Fruit fly (Drosophila melanogaster) whole organism, embryonic: Measurements from ENCODE around the gene Cow.

Experiments used
- Abd-B ChIP-seq: fragments of 200-800 bp; sonication (Bioruptor generic); optimal IDR thresholded peaks from 2 replicates; lab custom pipeline; 2018; ENCODE audit warnings: missing biosample characterization, mild to moderate bottlenecking, missing genetic modification characterization, moderate library complexity
- Antp ChIP-seq: fragments of 200-800 bp; sonication (Bioruptor generic); optimal IDR thresholded peaks from 3 replicates; lab custom pipeline; 2016; ENCODE audit warnings: missing biosample characterization, missing genetic modification characterization
- CG10366 ChIP-seq: fragments of 200-800 bp; sonication (Bioruptor generic); IDR thresholded peaks from 2 replicates; pipeline ENCODE4 v1.3.6; 2022; ENCODE audit warnings: missing biosample characterization, missing genetic modification characterization
- CG11085 ChIP-seq: fragments of 200-800 bp; sonication (Bioruptor generic); IDR thresholded peaks from 2 replicates; pipeline ENCODE4 v1.3.6; 2022; ENCODE audit warnings: missing biosample characterization, missing genetic modification characterization
- CG11398 ChIP-seq: fragments of 200-800 bp; sonication (Bioruptor generic); optimal IDR thresholded peaks from 2 replicates; lab custom pipeline; 2016; ENCODE audit warnings: missing biosample characterization, missing genetic modification characterization
- CG11560 ChIP-seq: fragments of 200-800 bp; sonication (Bioruptor generic); IDR thresholded peaks from 3 replicates; pipeline ENCODE4 v1.3.6; 2022; ENCODE audit warnings: missing biosample characterization, missing genetic modification characterization
- CG13287 ChIP-seq: fragments of 200-800 bp; sonication (Bioruptor generic); IDR thresholded peaks from 2 replicates; pipeline ENCODE4 v1.3.6; 2022; ENCODE audit warnings: missing biosample characterization, missing genetic modification characterization; ENCODE audit not compliant: partially characterized antibody
- CG15269 ChIP-seq: fragments of 200-800 bp; sonication (Bioruptor generic); optimal IDR thresholded peaks from 2 replicates; lab custom pipeline; 2018; ENCODE audit warnings: missing biosample characterization, mild to moderate bottlenecking, missing genetic modification characterization, moderate library complexity
- CG15479 ChIP-seq: fragments of 200-800 bp; sonication (Bioruptor generic); optimal IDR thresholded peaks from 3 replicates; lab custom pipeline; 2019; ENCODE audit warnings: missing biosample characterization, mild to moderate bottlenecking, missing genetic modification characterization, moderate library complexity
- CG15514 ChIP-seq: fragments of 200-800 bp; sonication (Bioruptor generic); optimal IDR thresholded peaks from 3 replicates; lab custom pipeline; 2017; ENCODE audit warnings: missing biosample characterization, missing genetic modification characterization, mild to moderate bottlenecking, moderate library complexity, missing genetic modification reagents
- CG17359 ChIP-seq: fragments of 200-800 bp; sonication (Bioruptor generic); optimal IDR thresholded peaks from 3 replicates; lab custom pipeline; 2018; ENCODE audit warnings: missing biosample characterization, mild to moderate bottlenecking, missing genetic modification characterization, moderate library complexity
- CG18262 ChIP-seq: fragments of 200-800 bp; optimal IDR thresholded peaks from 3 replicates; lab custom pipeline; 2019; ENCODE audit warnings: missing biosample characterization, mild to moderate bottlenecking, missing genetic modification characterization, moderate library complexity
- CG18476 ChIP-seq: fragments of 200-800 bp; sonication (Bioruptor generic); optimal IDR thresholded peaks from 2 replicates; lab custom pipeline; 2016; ENCODE audit warnings: missing biosample characterization, mild to moderate bottlenecking, missing genetic modification characterization
- CG18619 ChIP-seq: fragments of 200-800 bp; sonication (Bioruptor generic); optimal IDR thresholded peaks from 3 replicates; lab custom pipeline; 2017; ENCODE audit warnings: missing biosample characterization, mild to moderate bottlenecking, missing genetic modification characterization
- CG31388 ChIP-seq: fragments of 200-800 bp; sonication (Bioruptor generic); optimal IDR thresholded peaks from 2 replicates; lab custom pipeline; 2016; ENCODE audit warnings: missing biosample characterization, missing genetic modification characterization
- CG3847 ChIP-seq: fragments of 200-800 bp; sonication (Bioruptor generic); IDR thresholded peaks from 2 replicates; pipeline ENCODE4 v1.3.6; 2022; ENCODE audit warnings: missing biosample characterization, missing genetic modification characterization
- CG3995 ChIP-seq: fragments of 200-800 bp; sonication (Bioruptor generic); optimal IDR thresholded peaks from 3 replicates; lab custom pipeline; 2016; ENCODE audit warnings: missing biosample characterization, missing genetic modification characterization
- CG43689 ChIP-seq: fragments of 200-800 bp; sonication (Bioruptor generic); IDR thresholded peaks from 2 replicates; pipeline ENCODE4 v1.3.6; 2022; ENCODE audit warnings: missing biosample characterization, missing genetic modification characterization
- CG6254 ChIP-seq: fragments of 200-800 bp; sonication (Bioruptor generic); optimal IDR thresholded peaks from 3 replicates; lab custom pipeline; 2017; ENCODE audit warnings: mild to moderate bottlenecking, missing biosample characterization, missing genetic modification reagents, missing genetic modification characterization
- CG7372 ChIP-seq: fragments of 200-800 bp; sonication (Bioruptor generic); IDR thresholded peaks from 2 replicates; pipeline ENCODE4 v1.3.6; 2022; ENCODE audit warnings: missing biosample characterization, missing genetic modification characterization
- CG7928 ChIP-seq: fragments of 200-800 bp; sonication (Bioruptor generic); optimal IDR thresholded peaks from 2 replicates; lab custom pipeline; 2017; ENCODE audit warnings: missing biosample characterization, mild to moderate bottlenecking, missing genetic modification characterization
- CG9932 ChIP-seq: fragments of 200-800 bp; sonication (Bioruptor generic); IDR thresholded peaks from 2 replicates; pipeline ENCODE4 v1.3.6; 2022; ENCODE audit warnings: missing biosample characterization, missing genetic modification characterization
- CHES-1-like ChIP-seq: fragments of 200-800 bp; sonication (Bioruptor generic); optimal IDR thresholded peaks from 2 replicates; lab custom pipeline; 2016; ENCODE audit warnings: missing biosample characterization, missing genetic modification characterization
- Deaf1 ChIP-seq: fragments of 200-800 bp; optimal IDR thresholded peaks from 3 replicates; lab custom pipeline; 2019; ENCODE audit warnings: missing biosample characterization, mild to moderate bottlenecking, missing genetic modification characterization, moderate library complexity
- Dp ChIP-seq: fragments of 200-800 bp; sonication (Bioruptor generic); optimal IDR thresholded peaks from 2 replicates; lab custom pipeline; 2018; ENCODE audit warnings: missing biosample characterization, mild to moderate bottlenecking, missing genetic modification characterization, moderate library complexity
- HLH54F ChIP-seq: fragments of 200-800 bp; sonication (Bioruptor generic); optimal IDR thresholded peaks from 3 replicates; lab custom pipeline; 2016; ENCODE audit warnings: missing biosample characterization, missing genetic modification characterization
- Hey ChIP-seq: fragments of 200-800 bp; sonication (Bioruptor generic); optimal IDR thresholded peaks from 3 replicates; lab custom pipeline; 2018; ENCODE audit warnings: missing biosample characterization, mild to moderate bottlenecking, missing genetic modification characterization
- Hsf ChIP-seq: fragments of 200-800 bp; sonication (Bioruptor generic); optimal IDR thresholded peaks from 3 replicates; lab custom pipeline; 2016; ENCODE audit warnings: missing biosample characterization, missing genetic modification characterization
- Sox102F ChIP-seq: fragments of 200-800 bp; sonication (Bioruptor generic); optimal IDR thresholded peaks from 2 replicates; lab custom pipeline; 2018; ENCODE audit warnings: missing biosample characterization, mild to moderate bottlenecking, missing genetic modification characterization, moderate library complexity
- ara ChIP-seq: fragments of 200-800 bp; sonication (Bioruptor generic); IDR thresholded peaks from 2 replicates; pipeline ENCODE4 v1.3.6; 2022; ENCODE audit warnings: missing biosample characterization, missing genetic modification characterization
- ash1 ChIP-seq: fragments of 200-800 bp; sonication (Bioruptor generic); optimal IDR thresholded peaks from 2 replicates; lab custom pipeline; 2018; ENCODE audit warnings: missing biosample characterization, mild to moderate bottlenecking, missing genetic modification characterization
- chn ChIP-seq: fragments of 200-800 bp; sonication (Bioruptor generic); optimal IDR thresholded peaks from 2 replicates; lab custom pipeline; 2016; ENCODE audit warnings: missing biosample characterization, missing genetic modification characterization
- corto ChIP-seq: fragments of 200-800 bp; sonication (Bioruptor generic); optimal IDR thresholded peaks from 2 replicates; lab custom pipeline; 2016; ENCODE audit warnings: missing biosample characterization, mild to moderate bottlenecking, missing genetic modification characterization, moderate library complexity
- en ChIP-seq: fragments of 200-800 bp; sonication (Bioruptor generic); optimal IDR thresholded peaks from 2 replicates; lab custom pipeline; 2016; ENCODE audit warnings: missing biosample characterization, missing genetic modification characterization
- gcm ChIP-seq: fragments of 200-800 bp; sonication (Bioruptor generic); optimal IDR thresholded peaks from 2 replicates; lab custom pipeline; 2019; ENCODE audit warnings: missing biosample characterization, mild to moderate bottlenecking, missing genetic modification characterization, moderate library complexity
- hb ChIP-seq: fragments of 200-800 bp; sonication (Bioruptor generic); IDR thresholded peaks from 3 replicates; pipeline ENCODE4 v1.3.6; 2022; ENCODE audit warnings: missing biosample characterization, missing genetic modification characterization; ENCODE audit not compliant: partially characterized antibody
- inv ChIP-seq: fragments of 200-800 bp; sonication (Bioruptor generic); IDR thresholded peaks from 2 replicates; pipeline ENCODE4 v1.3.6; 2022; ENCODE audit warnings: missing biosample characterization, missing genetic modification characterization; ENCODE audit not compliant: partially characterized antibody
- odd ChIP-seq: fragments of 200-800 bp; sonication (Bioruptor generic); optimal IDR thresholded peaks from 2 replicates; lab custom pipeline; 2017; ENCODE audit warnings: missing biosample characterization, mild to moderate bottlenecking, missing genetic modification characterization
- p53 ChIP-seq: fragments of 200-800 bp; sonication (Bioruptor generic); optimal IDR thresholded peaks from 2 replicates; lab custom pipeline; 2016; ENCODE audit warnings: missing biosample characterization, missing genetic modification characterization
- pros ChIP-seq: fragments of 200-800 bp; sonication (Bioruptor generic); optimal IDR thresholded peaks from 3 replicates; lab custom pipeline; 2019; ENCODE audit warnings: missing biosample characterization, mild to moderate bottlenecking, missing genetic modification characterization, moderate library complexity
- sens ChIP-seq: fragments of 200-800 bp; sonication (Bioruptor generic); peaks from one replicate; lab custom pipeline; 2016; ENCODE audit warnings: missing biosample characterization, missing genetic modification characterization
- shn ChIP-seq: fragments of 200-800 bp; sonication (Bioruptor generic); optimal IDR thresholded peaks from 3 replicates; lab custom pipeline; 2016; ENCODE audit warnings: missing biosample characterization, missing genetic modification characterization
- unc-4 ChIP-seq: fragments of 200-800 bp; sonication (Bioruptor generic); IDR thresholded peaks from 2 replicates; pipeline ENCODE4 v1.3.6; 2022; ENCODE audit warnings: missing biosample characterization, missing genetic modification characterization; ENCODE audit not compliant: partially characterized antibody
- wek ChIP-seq: fragments of 200-800 bp; sonication (Bioruptor generic); optimal IDR thresholded peaks from 3 replicates; lab custom pipeline; 2018; ENCODE audit warnings: missing biosample characterization, mild to moderate bottlenecking, missing genetic modification characterization, moderate library complexity
- zen ChIP-seq: fragments of 200-800 bp; sonication (Bioruptor generic); optimal IDR thresholded peaks from 3 replicates; lab custom pipeline; 2018; ENCODE audit warnings: missing biosample characterization, mild to moderate bottlenecking, missing genetic modification characterization, moderate library complexity

The Cow gene

DNA sequence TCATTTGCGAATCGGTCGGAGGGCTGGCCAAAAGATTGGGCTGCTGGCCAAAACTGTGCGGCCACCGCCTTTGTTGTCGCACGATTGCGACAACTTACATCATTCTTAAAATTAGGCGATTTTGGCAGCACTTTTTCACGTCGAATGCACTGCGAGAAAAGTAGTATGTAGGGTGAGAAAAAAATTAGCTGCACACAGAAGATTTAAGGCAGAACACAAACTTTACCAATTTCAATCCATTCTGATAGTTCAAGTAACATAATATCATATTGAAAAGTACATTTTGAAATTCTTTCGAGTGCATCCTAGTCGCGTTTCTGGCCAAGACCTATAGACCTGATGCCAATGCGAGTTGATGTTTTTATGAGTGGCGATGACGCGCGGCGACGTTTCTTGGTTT, 84.0 kb downstream of the Cow start (continued):
- peak; percentile 81 for TF ChIP-seq sens
- TF ChIP-seq Abd-B (GFP tag; lab: Kevin White, UChicago): peak; percentile 19
- no peak for TF ChIP-seq hb (GFP tag; lab: Robert Waterston, UW)
- TF ChIP-seq pros (GFP tag; lab: Kevin White, UChicago): no peak
- TF ChIP-seq Antp: peak; percentile 67
- no peak for TF ChIP-seq odd (GFP tag; lab: Kevin White, UChicago)
- TF ChIP-seq CG13287 (GFP tag; lab: Robert Waterston, UW): no peak
- TF ChIP-seq CG11085 (GFP tag; lab: Robert Waterston, UW): no peak
- no peak for TF ChIP-seq zen
- TF ChIP-seq gcm (GFP tag; lab: Kevin White, UChicago): no peak
- peak; percentile 59 for TF ChIP-seq Hsf (GFP tag; lab: Kevin White, UChicago)
- TF ChIP-seq CG31388 (GFP tag; lab: Kevin White, UChicago): no peak
- TF ChIP-seq CG7928: peak; percentile 24
- TF ChIP-seq CG15479 (GFP tag; lab: Kevin White, UChicago): no peak
- TF ChIP-seq Deaf1 (tag; lab: Kevin White, UChicago): peak; percentile 5
- peak; percentile 27 for TF ChIP-seq Sox102F (GFP tag; lab: Kevin White, UChicago)
- TF ChIP-seq CG15269: peak; percentile 47
- no peak for TF ChIP-seq corto (GFP tag; lab: Kevin White, UChicago)
- no peak for TF ChIP-seq wek
- no peak for TF ChIP-seq CG18476 (GFP tag; lab: Kevin White, UChicago)
- TF ChIP-seq unc-4 (GFP tag; lab: Robert Waterston, UW): no peak
- peak; percentile 58 for TF ChIP-seq CG10366
- TF ChIP-seq CG18262 (tag; lab: Kevin White, UChicago): no peak
- no peak for TF ChIP-seq CG17359
- TF ChIP-seq inv (GFP tag; lab: Robert Waterston, UW): no peak
- no peak for TF ChIP-seq CG3995 (GFP tag; lab: Kevin White, UChicago)
- peak; percentile 34 for TF ChIP-seq shn
- peak; percentile 18; the same call in 1 of the 2 replicates for TF ChIP-seq ara (GFP tag; lab: Robert Waterston, UW)
- peak; percentile 26 for TF ChIP-seq chn
- TF ChIP-seq Dp (GFP tag; lab: Kevin White, UChicago): no peak
- TF ChIP-seq en: peak; percentile 38
- TF ChIP-seq CG15514: peak; percentile 17
- no peak for TF ChIP-seq CG11398
- peak; percentile 37 for TF ChIP-seq CG18619 (GFP tag; lab: Kevin White, UChicago)
- peak; percentile 56 for TF ChIP-seq HLH54F (GFP tag; lab: Kevin White, UChicago)
- TF ChIP-seq CG9932 (GFP tag; lab: Robert Waterston, UW): peak; percentile 90
- no peak for TF ChIP-seq Hey (tag; lab: Kevin White, UChicago)
- peak; percentile 71 for TF ChIP-seq CG7372 (GFP tag; lab: Robert Waterston, UW)
- TF ChIP-seq CG11560: peak; percentile 34; the same call in 1 of the 3 replicates
- TF ChIP-seq CG6254 (GFP tag; lab: Kevin White, UChicago): no peak
- peak; percentile 48 for TF ChIP-seq CHES-1-like (GFP tag; lab: Kevin White, UChicago)
- no peak for TF ChIP-seq p53 (GFP tag; lab: Kevin White, UChicago)
- no peak for TF ChIP-seq ash1
- TF ChIP-seq CG3847 (GFP tag; lab: Robert Waterston, UW): peak; percentile 76
- TF ChIP-seq CG43689 (GFP tag; lab: Robert Waterston, UW): no peak
- TF ChIP-seq, all 482 proteins: peak for 206
